Fruit fly (Drosophila melanogaster): Measurements from ENCODE around the gene Srp9.

DNA sequence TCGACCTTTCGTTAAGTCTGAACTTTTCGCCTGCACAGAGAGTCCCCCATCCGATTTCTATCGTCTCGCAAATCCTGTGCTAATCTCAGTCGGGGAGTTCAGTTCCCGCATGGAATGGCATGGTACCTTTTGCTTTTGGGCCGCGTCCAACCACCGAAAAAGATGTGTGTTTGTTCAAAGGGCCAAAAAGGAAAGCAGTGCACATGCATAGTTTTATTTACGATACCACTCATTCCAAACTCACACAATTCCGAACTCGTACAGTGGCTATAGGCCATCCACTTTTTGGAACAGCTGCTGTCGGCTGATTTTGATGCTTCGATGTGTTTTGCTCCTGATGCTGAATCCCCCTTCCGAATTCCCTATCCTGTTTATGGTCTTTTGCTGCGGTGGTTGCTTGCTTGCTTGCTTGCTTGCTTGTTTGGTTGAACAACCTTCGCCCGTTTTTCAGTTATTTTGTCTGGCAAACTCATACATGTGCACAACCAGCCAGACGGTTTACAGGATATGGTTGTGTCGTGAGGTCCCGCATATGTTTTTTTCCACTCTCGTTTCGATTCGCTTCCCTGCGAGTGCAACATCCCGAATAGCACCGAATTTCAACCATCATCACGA, 48.6 kb downstream of the Srp9 start:
- TF ChIP-seq pad (GFP tag; optimal IDR thresholded peaks at IDR 0.05), result no peak
- no peak for TF ChIP-seq kay (GFP tag; ENCODE audit: borderline replicate concordance)
- TF ChIP-seq ovo (GFP tag; optimal IDR thresholded peaks at IDR 0.05), result no peak
- no peak for TF ChIP-seq Hr96 (GFP tag; optimal IDR thresholded peaks at IDR 0.05)
- no peak for TF ChIP-seq CG33017 (tag; optimal IDR thresholded peaks at IDR 0.05)
- no peak for TF ChIP-seq Crg-1 (GFP tag; optimal IDR thresholded peaks at IDR 0.05)
- TF ChIP-seq Clk (GFP tag; optimal IDR thresholded peaks at IDR 0.05), result no peak
- no peak for TF ChIP-seq toe (GFP tag; optimal IDR thresholded peaks at IDR 0.05)
- no peak for TF ChIP-seq CG12768 (GFP tag; optimal IDR thresholded peaks at IDR 0.05)

Measured in whole organism, adult.